Fruit fly (Drosophila melanogaster) whole organism, embryonic: ENCODE results near the gene Glyat.
A peak's percentile ranks its signal among the peaks of the same experiment; 100 is the strongest.

ENCODE experiments used
- Aef1 ChIP-seq: fragments of 200-800 bp; sonication (Bioruptor generic); IDR thresholded peaks from 3 replicates; pipeline ENCODE4 v1.3.6; 2022; ENCODE audit warnings: missing biosample characterization, missing genetic modification characterization
- BEAF-32 ChIP-seq: fragments of 200-800 bp; sonication (Bioruptor generic); optimal IDR thresholded peaks from 3 replicates; lab custom pipeline; 2017; ENCODE audit warnings: missing biosample characterization, missing genetic modification characterization, mild to moderate bottlenecking, moderate library complexity, missing genetic modification reagents
- CG11723 ChIP-seq: fragments of 200-800 bp; sonication (Bioruptor generic); optimal IDR thresholded peaks from 2 replicates; lab custom pipeline; 2017; ENCODE audit warnings: missing biosample characterization, mild to moderate bottlenecking, missing genetic modification characterization
- CG12236 ChIP-seq: fragments of 200-800 bp; sonication (Bioruptor generic); optimal IDR thresholded peaks from 2 replicates; lab custom pipeline; 2016; ENCODE audit warnings: missing biosample characterization, missing genetic modification characterization
- CG12299 ChIP-seq: fragments of 200-800 bp; sonication (Bioruptor generic); optimal IDR thresholded peaks from 2 replicates; lab custom pipeline; 2018; ENCODE audit warnings: missing biosample characterization, mild to moderate bottlenecking, missing genetic modification characterization
- CG14050 ChIP-seq: fragments of 200-800 bp; sonication (Bioruptor generic); IDR thresholded peaks from 3 replicates; pipeline ENCODE4 v1.3.6; 2022; ENCODE audit warnings: missing biosample characterization, missing genetic modification characterization
- CG17829 ChIP-seq: fragments of 200-800 bp; optimal IDR thresholded peaks from 2 replicates; lab custom pipeline; 2019; ENCODE audit warnings: missing biosample characterization, mild to moderate bottlenecking, missing genetic modification characterization, moderate library complexity
- CG2712 ChIP-seq: fragments of 200-800 bp; optimal IDR thresholded peaks from 3 replicates; lab custom pipeline; 2019; ENCODE audit warnings: missing biosample characterization, mild to moderate bottlenecking, missing genetic modification characterization, moderate library complexity
- CG30020 ChIP-seq: fragments of 200-800 bp; optimal IDR thresholded peaks from 2 replicates; lab custom pipeline; 2019; ENCODE audit warnings: missing biosample characterization, mild to moderate bottlenecking, missing genetic modification characterization, moderate library complexity
- CG30431 ChIP-seq: fragments of 200-800 bp; sonication (Bioruptor generic); optimal IDR thresholded peaks from 2 replicates; lab custom pipeline; 2017; ENCODE audit warnings: missing biosample characterization, missing genetic modification characterization
- CG31441 ChIP-seq: fragments of 200-800 bp; sonication (Bioruptor generic); IDR thresholded peaks from 2 replicates; pipeline ENCODE4 v1.3.6; 2022; ENCODE audit warnings: missing biosample characterization, missing genetic modification characterization
- CG6254 ChIP-seq: fragments of 200-800 bp; sonication (Bioruptor generic); optimal IDR thresholded peaks from 3 replicates; lab custom pipeline; 2017; ENCODE audit warnings: mild to moderate bottlenecking, missing biosample characterization, missing genetic modification reagents, missing genetic modification characterization
- CG6813 ChIP-seq: fragments of 200-800 bp; sonication (Bioruptor generic); optimal IDR thresholded peaks from 2 replicates; lab custom pipeline; 2017; ENCODE audit warnings: missing biosample characterization, missing genetic modification characterization, mild to moderate bottlenecking, moderate library complexity, missing genetic modification reagents
- CG7271 ChIP-seq: fragments of 200-800 bp; sonication (Bioruptor generic); optimal IDR thresholded peaks from 2 replicates; lab custom pipeline; 2018; ENCODE audit warnings: missing biosample characterization, mild to moderate bottlenecking, missing genetic modification characterization, moderate library complexity
- CG8944 ChIP-seq: fragments of 200-800 bp; sonication (Bioruptor generic); optimal IDR thresholded peaks from 3 replicates; lab custom pipeline; 2016; ENCODE audit warnings: missing biosample characterization, missing genetic modification characterization
- CG9876 ChIP-seq: fragments of 200-800 bp; sonication (Bioruptor generic); optimal IDR thresholded peaks from 2 replicates; lab custom pipeline; 2016; ENCODE audit warnings: missing biosample characterization, missing genetic modification characterization
- Dbx ChIP-seq: fragments of 200-800 bp; sonication (Bioruptor generic); IDR thresholded peaks from 3 replicates; pipeline ENCODE4 v1.3.6; 2022; ENCODE audit warnings: missing biosample characterization, missing genetic modification characterization
- Dek ChIP-seq: fragments of 200-800 bp; sonication (Bioruptor generic); optimal IDR thresholded peaks from 3 replicates; lab custom pipeline; 2019; ENCODE audit warnings: missing biosample characterization, mild to moderate bottlenecking, missing genetic modification characterization, moderate library complexity
- Dll ChIP-seq: fragments of 200-800 bp; sonication (Bioruptor generic); IDR thresholded peaks from 4 replicates; pipeline ENCODE4 v1.3.6; 2022; ENCODE audit warnings: missing biosample characterization, missing genetic modification characterization; ENCODE audit not compliant: partially characterized antibody
- Doc2 ChIP-seq: fragments of 200-800 bp; sonication (Bioruptor generic); IDR thresholded peaks from 2 replicates; pipeline ENCODE4 v1.3.6; 2022; ENCODE audit warnings: missing biosample characterization, missing genetic modification characterization
- Hr39 ChIP-seq: fragments of >200 bp; optimal IDR thresholded peaks from 2 replicates; lab custom pipeline; 2017
- Mes4 ChIP-seq: fragments of 200-800 bp; sonication (Bioruptor generic); optimal IDR thresholded peaks from 2 replicates; lab custom pipeline; 2016; ENCODE audit warnings: missing biosample characterization, missing genetic modification characterization
- NC2β ChIP-seq: fragments of 200-800 bp; sonication (Bioruptor generic); optimal IDR thresholded peaks from 2 replicates; lab custom pipeline; 2016; ENCODE audit warnings: missing biosample characterization, missing genetic modification characterization
- NK7.1 ChIP-seq: fragments of 200-800 bp; sonication (Bioruptor generic); optimal IDR thresholded peaks from 3 replicates; lab custom pipeline; 2016; ENCODE audit warnings: missing biosample characterization, missing genetic modification characterization
- Nf-YA ChIP-seq: fragments of 200-800 bp; sonication (Bioruptor generic); IDR thresholded peaks from 2 replicates; pipeline ENCODE4 v1.3.6; 2022; ENCODE audit warnings: missing biosample characterization, missing genetic modification characterization
- Sry-β ChIP-seq: fragments of 200-800 bp; sonication (Bioruptor generic); optimal IDR thresholded peaks from 2 replicates; lab custom pipeline; 2018; ENCODE audit warnings: missing biosample characterization, mild to moderate bottlenecking, missing genetic modification characterization, moderate library complexity
- az2 ChIP-seq: fragments of 200-800 bp; sonication (Bioruptor generic); optimal IDR thresholded peaks from 3 replicates; lab custom pipeline; 2016; ENCODE audit warnings: missing biosample characterization, missing genetic modification characterization
- cad ChIP-seq: fragments of >200 bp; optimal IDR thresholded peaks from 2 replicates; lab custom pipeline; 2017; ENCODE audit warnings: missing biosample characterization, missing genetic modification characterization
- cg ChIP-seq: fragments of 200-800 bp; sonication (Bioruptor generic); optimal IDR thresholded peaks from 3 replicates; lab custom pipeline; 2019; ENCODE audit warnings: missing biosample characterization, mild to moderate bottlenecking, missing genetic modification characterization, moderate library complexity
- dan ChIP-seq: fragments of 200-800 bp; sonication (Bioruptor generic); IDR thresholded peaks from 2 replicates; pipeline ENCODE4 v1.3.6; 2022; ENCODE audit warnings: missing biosample characterization, missing genetic modification characterization
- gsb ChIP-seq: fragments of 200-800 bp; sonication (Bioruptor generic); IDR thresholded peaks from 2 replicates; pipeline ENCODE4 v1.3.6; 2022; ENCODE audit warnings: missing biosample characterization, missing genetic modification characterization
- hth ChIP-seq: fragments of >200 bp; optimal IDR thresholded peaks from 2 replicates; lab custom pipeline; 2017; ENCODE audit warnings: inconsistent platforms
- jigr1 ChIP-seq: fragments of 200-800 bp; sonication (Bioruptor generic); IDR thresholded peaks from 3 replicates; pipeline ENCODE4 v1.3.6; 2022; ENCODE audit warnings: missing biosample characterization, missing genetic modification characterization
- lmd ChIP-seq: fragments of 200-800 bp; sonication (Bioruptor generic); IDR thresholded peaks from 2 replicates; pipeline ENCODE4 v1.3.6; 2022; ENCODE audit warnings: missing biosample characterization, missing genetic modification characterization
- maf-S ChIP-seq: fragments of 200-800 bp; sonication (Bioruptor generic); optimal IDR thresholded peaks from 2 replicates; lab custom pipeline; 2016; ENCODE audit warnings: missing biosample characterization, missing genetic modification characterization
- nau ChIP-seq: fragments of 200-800 bp; sonication (Bioruptor generic); optimal IDR thresholded peaks from 3 replicates; lab custom pipeline; 2017; ENCODE audit warnings: missing biosample characterization, mild to moderate bottlenecking, missing genetic modification characterization, missing genetic modification reagents
- nerfin-1 ChIP-seq: fragments of 200-800 bp; sonication (Bioruptor generic); optimal IDR thresholded peaks from 3 replicates; lab custom pipeline; 2019; ENCODE audit warnings: missing biosample characterization, mild to moderate bottlenecking, missing genetic modification characterization, moderate library complexity
- nom ChIP-seq: fragments of 200-800 bp; sonication (Bioruptor generic); optimal IDR thresholded peaks from 2 replicates; lab custom pipeline; 2017; ENCODE audit warnings: missing biosample characterization, missing genetic modification characterization, mild to moderate bottlenecking, moderate library complexity, missing genetic modification reagents
- odd ChIP-seq: fragments of 200-800 bp; sonication (Bioruptor generic); optimal IDR thresholded peaks from 2 replicates; lab custom pipeline; 2017; ENCODE audit warnings: missing biosample characterization, mild to moderate bottlenecking, missing genetic modification characterization
- org-1 ChIP-seq: fragments of 200-800 bp; sonication (Bioruptor generic); optimal IDR thresholded peaks from 2 replicates; lab custom pipeline; 2017; ENCODE audit warnings: missing biosample characterization, missing genetic modification characterization
- otp ChIP-seq: fragments of 200-800 bp; sonication (Bioruptor generic); IDR thresholded peaks from 3 replicates; pipeline ENCODE4, ENCODE4 v1.3.6; 2022; ENCODE audit warnings: missing biosample characterization, missing genetic modification characterization
- repo ChIP-seq: fragments of 200-800 bp; sonication (Bioruptor generic); optimal IDR thresholded peaks from 2 replicates; lab custom pipeline; 2016; ENCODE audit warnings: missing biosample characterization, missing genetic modification characterization
- scrt ChIP-seq: fragments of 200-800 bp; sonication (Bioruptor generic); optimal IDR thresholded peaks from 2 replicates; lab custom pipeline; 2018; ENCODE audit warnings: missing biosample characterization, mild to moderate bottlenecking, missing genetic modification characterization, moderate library complexity
- tgo ChIP-seq: fragments of 200-800 bp; sonication (Bioruptor generic); IDR thresholded peaks from 3 replicates; pipeline ENCODE4 v1.3.6; 2022; ENCODE audit warnings: missing biosample characterization, missing genetic modification characterization
- toy ChIP-seq: fragments of 200-800 bp; sonication (Bioruptor generic); IDR thresholded peaks from 2 replicates; pipeline ENCODE4 v1.3.6; 2022; ENCODE audit warnings: missing biosample characterization, missing genetic modification characterization
- wek ChIP-seq: fragments of 200-800 bp; sonication (Bioruptor generic); optimal IDR thresholded peaks from 3 replicates; lab custom pipeline; 2018; ENCODE audit warnings: missing biosample characterization, mild to moderate bottlenecking, missing genetic modification characterization, moderate library complexity
- zen ChIP-seq: fragments of 200-800 bp; sonication (Bioruptor generic); optimal IDR thresholded peaks from 3 replicates; lab custom pipeline; 2018; ENCODE audit warnings: missing biosample characterization, mild to moderate bottlenecking, missing genetic modification characterization, moderate library complexity
- zfh1 ChIP-seq: fragments of 200-800 bp; sonication (Bioruptor generic); IDR thresholded peaks from 3 replicates; pipeline ENCODE4 v1.3.6; 2022; ENCODE audit warnings: missing biosample characterization, missing genetic modification characterization
- zfh2 ChIP-seq: fragments of 200-800 bp; sonication (Bioruptor generic); optimal IDR thresholded peaks from 2 replicates; lab custom pipeline; 2016; ENCODE audit warnings: missing biosample characterization, missing genetic modification characterization

The Glyat gene

dm6 chr2L:7993984-7994854 lies 16.2 kb downstream of the Glyat start, which contains the start of gene pes (continued):
- peak; percentile 51 for TF ChIP-seq CG30020 (tag; lab: Kevin White, UChicago)
- TF ChIP-seq CG8944 (GFP tag; lab: Kevin White, UChicago) = peak; percentile 3
- TF ChIP-seq maf-S (GFP tag; lab: Kevin White, UChicago) = peak; percentile 74
- peak; percentile 96 for TF ChIP-seq Dbx (GFP tag; lab: Robert Waterston, UW)
- TF ChIP-seq wek (GFP tag; lab: Kevin White, UChicago) = peak; percentile 74
- TF ChIP-seq Aef1 (GFP tag; lab: Robert Waterston, UW) = peak; percentile 92
- peak; percentile 91 for TF ChIP-seq zen (tag; lab: Kevin White, UChicago)
- peak; percentile 90 for TF ChIP-seq nerfin-1 (tag; lab: Kevin White, UChicago)
- TF ChIP-seq zfh2 (GFP tag; lab: Kevin White, UChicago) = peak; percentile 7
- TF ChIP-seq CG2712 (tag; lab: Kevin White, UChicago) = peak; percentile 89
- peak; percentile 86 for TF ChIP-seq CG14050 (GFP tag; lab: Robert Waterston, UW)
- peak; percentile 7 for TF ChIP-seq BEAF-32
- TF ChIP-seq org-1 (GFP tag; lab: Kevin White, UChicago) = peak; percentile 86
- TF ChIP-seq jigr1 (GFP tag; lab: Robert Waterston, UW) = peak; percentile 72; the same call in 1 of the 3 replicates
- peak; percentile 86 for TF ChIP-seq CG6254 (GFP tag; lab: Kevin White, UChicago)
- no peak for TF ChIP-seq cad (GFP tag; lab: Kevin White, UChicago)
- peak; percentile 72 for TF ChIP-seq odd
- peak; percentile 40 for TF ChIP-seq Sry-β (GFP tag; lab: Kevin White, UChicago)
- TF ChIP-seq cg (GFP tag; lab: Kevin White, UChicago) = peak; percentile 92
- peak; percentile 86 for TF ChIP-seq az2 (GFP tag; lab: Kevin White, UChicago)
- TF ChIP-seq CG31441 (GFP tag; lab: Robert Waterston, UW) = peak; percentile 90
- TF ChIP-seq CG7271 (tag; lab: Kevin White, UChicago) = peak; percentile 67
- no peak for TF ChIP-seq Hr39 (lab: Kevin White, UChicago)
- peak; percentile 86 for TF ChIP-seq CG17829 (tag; lab: Kevin White, UChicago)
- peak; percentile 65 for TF ChIP-seq Mes4 (GFP tag; lab: Kevin White, UChicago)
- peak; percentile 86 for TF ChIP-seq Nf-YA (GFP tag; lab: Robert Waterston, UW)
- TF ChIP-seq Dek = no peak
- TF ChIP-seq nom = peak; percentile 91
- peak; percentile 68; the same call in 1 of the 2 replicates for TF ChIP-seq Doc2 (GFP tag; lab: Robert Waterston, UW)
- TF ChIP-seq CG6813 (GFP tag; lab: Kevin White, UChicago) = peak; percentile 92
- peak; percentile 70 for TF ChIP-seq repo (GFP tag; lab: Kevin White, UChicago)
- no peak for TF ChIP-seq lmd (GFP tag; lab: Robert Waterston, UW)
- TF ChIP-seq nau (GFP tag; lab: Kevin White, UChicago) = peak; percentile 92
- peak; percentile 27; the same call in 1 of the 4 replicates for TF ChIP-seq Dll (GFP tag; lab: Robert Waterston, UW)
- TF ChIP-seq NC2β (GFP tag; lab: Kevin White, UChicago) = no peak
- peak; percentile 84 for TF ChIP-seq gsb
- TF ChIP-seq dan (GFP tag; lab: Robert Waterston, UW) = peak; percentile 88; the same call in 1 of the 2 replicates
- TF ChIP-seq CG9876 (GFP tag; lab: Kevin White, UChicago) = no peak
- TF ChIP-seq tgo (GFP tag; lab: Robert Waterston, UW) = no peak; the same call in 2 of the 3 replicates
- peak; percentile 84 for TF ChIP-seq toy (GFP tag; lab: Robert Waterston, UW)
- TF ChIP-seq CG12299 (tag; lab: Kevin White, UChicago) = peak; percentile 81
- TF ChIP-seq CG30431 (GFP tag; lab: Kevin White, UChicago) = peak; percentile 83
- TF ChIP-seq otp (GFP tag; lab: Robert Waterston, UW) = peak; percentile 86
- peak; percentile 86 for TF ChIP-seq NK7.1 (GFP tag; lab: Kevin White, UChicago)
- TF ChIP-seq CG12236 (GFP tag; lab: Kevin White, UChicago) = no peak
- TF ChIP-seq CG11723 (GFP tag; lab: Kevin White, UChicago) = no peak
- TF ChIP-seq scrt = peak; percentile 93
- TF ChIP-seq hth (lab: Kevin White, UChicago) = no peak
- no peak; the same call in 2 of the 3 replicates for TF ChIP-seq zfh1 (GFP tag; lab: Robert Waterston, UW)
